Fruit fly (Drosophila melanogaster) whole organism, embryonic: ENCODE results near the gene Gart.

Experiments
- Abd-B ChIP-seq: fragments of 200-800 bp; sonication (Bioruptor generic); optimal IDR thresholded peaks from 2 replicates; lab custom pipeline; 2018; ENCODE audit warnings: missing biosample characterization, mild to moderate bottlenecking, missing genetic modification characterization, moderate library complexity
- CG11695 ChIP-seq: fragments of 200-800 bp; sonication (Bioruptor generic); IDR thresholded peaks from 3 replicates; pipeline ENCODE4 v1.3.6; 2022; ENCODE audit warnings: missing biosample characterization, missing genetic modification characterization
- CG12299 ChIP-seq: fragments of 200-800 bp; sonication (Bioruptor generic); optimal IDR thresholded peaks from 2 replicates; lab custom pipeline; 2018; ENCODE audit warnings: missing biosample characterization, mild to moderate bottlenecking, missing genetic modification characterization
- CG1647 ChIP-seq: fragments of 200-800 bp; sonication (Bioruptor generic); optimal IDR thresholded peaks from 3 replicates; lab custom pipeline; 2016; ENCODE audit warnings: missing biosample characterization, missing genetic modification characterization
- CG34376 ChIP-seq: fragments of 200-800 bp; sonication (Bioruptor generic); optimal IDR thresholded peaks from 2 replicates; lab custom pipeline; 2018; ENCODE audit warnings: missing biosample characterization, mild to moderate bottlenecking, missing genetic modification characterization
- Ets65A ChIP-seq: fragments of 200-800 bp; sonication (Bioruptor generic); peaks from one replicate; lab custom pipeline; 2016; ENCODE audit warnings: missing biosample characterization, missing genetic modification characterization
- HLH54F ChIP-seq: fragments of 200-800 bp; sonication (Bioruptor generic); optimal IDR thresholded peaks from 3 replicates; lab custom pipeline; 2016; ENCODE audit warnings: missing biosample characterization, missing genetic modification characterization
- Hr3 ChIP-seq: fragments of 200-800 bp; sonication (Bioruptor generic); optimal IDR thresholded peaks from 3 replicates; lab custom pipeline; 2016; ENCODE audit warnings: missing biosample characterization, missing genetic modification characterization
- Side ChIP-seq: fragments of 200-800 bp; sonication (Bioruptor generic); optimal IDR thresholded peaks from 2 replicates; lab custom pipeline; 2016; ENCODE audit warnings: missing biosample characterization, missing genetic modification characterization
- danr ChIP-seq: fragments of 200-800 bp; sonication (Bioruptor generic); IDR thresholded peaks from 2 replicates; pipeline ENCODE4 v1.3.6; 2022; ENCODE audit warnings: missing biosample characterization, missing genetic modification characterization
- jing ChIP-seq: fragments of 200-800 bp; sonication (Bioruptor generic); optimal IDR thresholded peaks from 2 replicates; lab custom pipeline; 2018; ENCODE audit warnings: missing biosample characterization, mild to moderate bottlenecking, missing genetic modification characterization
- lbe ChIP-seq: fragments of 200-800 bp; sonication (Bioruptor generic); optimal IDR thresholded peaks from 2 replicates; lab custom pipeline; 2016; ENCODE audit warnings: missing biosample characterization, mild to moderate bottlenecking, missing genetic modification characterization
- z ChIP-seq: fragments of 200-800 bp; sonication (Bioruptor generic); IDR thresholded peaks from 3 replicates; pipeline ENCODE4 v1.3.6; 2022; ENCODE audit warnings: missing biosample characterization, missing genetic modification characterization
- zen ChIP-seq: fragments of 200-800 bp; sonication (Bioruptor generic); optimal IDR thresholded peaks from 3 replicates; lab custom pipeline; 2018; ENCODE audit warnings: missing biosample characterization, mild to moderate bottlenecking, missing genetic modification characterization, moderate library complexity

DNA sequence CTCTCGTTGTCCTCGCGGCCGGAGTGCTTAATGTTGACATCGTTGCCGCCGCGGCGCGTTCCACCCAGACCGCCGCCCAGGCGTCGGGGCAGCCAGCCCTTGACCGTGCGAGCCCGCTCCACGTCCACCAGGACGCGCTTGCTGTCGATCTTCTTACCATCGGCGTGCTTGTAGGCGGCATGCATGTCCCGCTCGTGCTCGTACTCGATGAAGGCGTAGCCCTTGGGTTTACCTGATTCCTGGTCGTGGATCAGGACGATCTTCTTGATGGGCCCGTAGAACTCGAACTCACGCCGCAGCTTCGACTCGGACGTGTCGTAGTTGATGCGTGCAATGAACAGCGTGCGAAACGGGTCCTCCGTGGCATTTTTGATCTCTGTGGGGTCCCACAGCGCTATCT lies 52.9 kb downstream of the Gart start:
- TF ChIP-seq jing (GFP tag; lab: Kevin White, UChicago) (no peak), danr (no peak), lbe (GFP tag; lab: Kevin White, UChicago) (no peak), CG12299 (no peak), HLH54F (GFP tag; lab: Kevin White, UChicago) (no peak), zen (no peak), Abd-B (GFP tag; lab: Kevin White, UChicago) (no peak), CG34376 (GFP tag; lab: Kevin White, UChicago) (no peak), z (GFP tag; lab: Robert Waterston, UW) (no peak), Hr3 (GFP tag; lab: Kevin White, UChicago) (no peak), CG1647 (GFP tag; lab: Kevin White, UChicago) (no peak), Side (GFP tag; lab: Kevin White, UChicago) (no peak), Ets65A (no peak), CG11695 (GFP tag; lab: Robert Waterston, UW) (no peak)
